Worm (Caenorhabditis elegans): ENCODE results near the gene nhr-221.

Gene nhr-221

DNA sequence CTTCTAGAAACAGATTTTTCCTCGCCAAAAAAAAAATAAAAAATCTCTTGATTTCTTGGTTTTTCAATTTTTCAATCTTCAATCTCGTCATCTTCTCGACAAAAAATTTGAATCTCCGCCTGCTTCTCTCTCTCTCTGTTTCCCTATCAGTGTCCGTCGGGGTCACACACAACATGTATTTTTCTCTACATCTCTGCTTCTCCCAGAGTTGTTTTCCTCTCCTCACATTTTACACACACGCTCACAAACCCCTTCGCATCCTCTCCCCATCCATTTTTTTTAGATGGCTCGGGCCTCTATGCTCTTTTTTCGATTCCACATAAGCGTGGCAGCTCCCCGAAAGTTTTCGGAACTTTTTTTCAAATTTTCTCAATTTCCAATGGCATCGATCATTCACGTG is 44.6 kb upstream of the nhr-221 start:
- TF ChIP-seq aly-2 (tag; optimal IDR thresholded peaks at IDR 0.05) (no peak), nhr-237 (tag; optimal IDR thresholded peaks at IDR 0.05) (no peak), nhr-12 (tag; optimal IDR thresholded peaks at IDR 0.05) (no peak), ceh-82 (tag; optimal IDR thresholded peaks at IDR 0.05) (no peak), ceh-16 (tag; optimal IDR thresholded peaks at IDR 0.05) (no peak), unc-55 (GFP tag; optimal IDR thresholded peaks at IDR 0.05) (peak; percentile 55), lin-11 (tag; optimal IDR thresholded peaks at IDR 0.05) (no peak), ztf-4 (tag; optimal IDR thresholded peaks at IDR 0.05) (no peak), skn-1 (tag; optimal IDR thresholded peaks at IDR 0.05) (no peak), sma-3 (GFP tag; optimal IDR thresholded peaks at IDR 0.05) (peak; percentile 9), mbf-1 (tag; optimal IDR thresholded peaks at IDR 0.05) (no peak), nhr-21 (tag; optimal IDR thresholded peaks at IDR 0.05) (no peak), gmeb-1 (tag; optimal IDR thresholded peaks at IDR 0.05) (peak; percentile 51), nhr-6 (tag; optimal IDR thresholded peaks at IDR 0.05) (no peak), ama-1 (optimal IDR thresholded peaks at IDR 0.05) (peak; percentile 57), snpc-4 (tag; optimal IDR thresholded peaks at IDR 0.05) (peak; percentile 42), ZK546.5 (tag; optimal IDR thresholded peaks at IDR 0.05) (no peak), lsy-2 (tag; optimal IDR thresholded peaks at IDR 0.05) (peak in 1 of 2 experiments; percentile 61), C34F6.9 (tag; optimal IDR thresholded peaks at IDR 0.05) (peak; percentile 45), nhr-77 (tag; optimal IDR thresholded peaks at IDR 0.05) (no peak), lin-39 (tag; optimal IDR thresholded peaks at IDR 0.05) (no peak), ztf-1 (GFP tag; conservative IDR thresholded peaks at IDR 0.05) (no peak), alr-1 (tag; optimal IDR thresholded peaks at IDR 0.05) (no peak), unc-39 (tag; optimal IDR thresholded peaks at IDR 0.05) (no peak), elt-1 (tag; optimal IDR thresholded peaks at IDR 0.05) (no peak), peb-1 (tag; optimal IDR thresholded peaks at IDR 0.05) (no peak), unc-62 (GFP tag; optimal IDR thresholded peaks at IDR 0.05) (no peak), nhr-10 (tag; optimal IDR thresholded peaks at IDR 0.05) (no peak), blmp-1 (tag; optimal IDR thresholded peaks at IDR 0.05; ENCODE audit: insufficient read depth) (no peak), Y55F3AM.14 (GFP tag; optimal IDR thresholded peaks at IDR 0.05) (no peak), mab-5 (tag; optimal IDR thresholded peaks at IDR 0.05) (no peak), nhr-25 (tag; optimal IDR thresholded peaks at IDR 0.05) (no peak), elt-3 (tag; optimal IDR thresholded peaks at IDR 0.05) (no peak), mdl-1 (tag; optimal IDR thresholded peaks at IDR 0.05) (no peak), sma-9 (GFP tag; optimal IDR thresholded peaks at IDR 0.05) (peak; percentile 75), sma-9 (tag; optimal IDR thresholded peaks at IDR 0.05) (no peak), egl-27 (tag; optimal IDR thresholded peaks at IDR 0.05) (no peak), zag-1 (tag; optimal IDR thresholded peaks at IDR 0.05) (no peak), dmd-4 (tag; optimal IDR thresholded peaks at IDR 0.05) (no peak), R02D3.7 (tag; optimal IDR thresholded peaks at IDR 0.05) (no peak), crh-2 (tag; optimal IDR thresholded peaks at IDR 0.05) (peak; percentile 49), sem-4 (tag; optimal IDR thresholded peaks at IDR 0.05) (no peak), nhr-23 (tag; optimal IDR thresholded peaks at IDR 0.05) (no peak), lin-13 (GFP tag; optimal IDR thresholded peaks at IDR 0.05) (peak; percentile 44), nhr-11 (tag; optimal IDR thresholded peaks at IDR 0.05) (no peak), ztf-11 (tag; optimal IDR thresholded peaks at IDR 0.05) (no peak), nhr-129 (tag; optimal IDR thresholded peaks at IDR 0.05) (peak; percentile 75), fos-1 (tag; optimal IDR thresholded peaks at IDR 0.05) (peak; percentile 64), F13H6.1 (tag; optimal IDR thresholded peaks at IDR 0.05) (peak; percentile 44)

DNA sequence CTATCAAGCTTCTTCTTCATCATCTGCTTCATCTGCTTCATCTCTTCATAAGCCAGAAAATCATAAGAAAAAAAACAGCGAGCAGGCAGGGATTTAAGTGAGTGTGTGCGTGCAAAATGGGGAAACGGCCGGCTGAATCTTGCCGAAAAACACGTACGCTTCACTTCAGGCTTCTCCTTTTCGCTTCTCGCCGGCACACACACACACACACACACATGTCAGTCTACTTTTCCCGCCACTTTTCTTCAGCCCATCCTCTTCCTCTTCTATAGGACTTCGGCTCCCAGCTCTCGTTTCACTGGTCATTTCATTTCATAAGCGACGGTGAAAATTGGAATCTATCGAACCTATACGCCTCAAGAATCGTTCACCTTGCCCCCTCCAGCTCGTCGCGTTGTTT is 44.1 kb upstream of the nhr-221 start:
- TF ChIP-seq ama-1 (optimal IDR thresholded peaks at IDR 0.05), result no peak
- no peak for TF ChIP-seq Y55F3AM.14 (GFP tag; optimal IDR thresholded peaks at IDR 0.05)
- peak; percentile 14 for TF ChIP-seq lin-11 (tag; optimal IDR thresholded peaks at IDR 0.05)
- TF ChIP-seq C34F6.9 (tag; optimal IDR thresholded peaks at IDR 0.05), result peak; percentile 40
- TF ChIP-seq nhr-129 (tag; optimal IDR thresholded peaks at IDR 0.05), result peak; percentile 67
- no peak for TF ChIP-seq ceh-16 (tag; optimal IDR thresholded peaks at IDR 0.05)
- no peak for TF ChIP-seq nhr-237 (tag; optimal IDR thresholded peaks at IDR 0.05)
- no peak for TF ChIP-seq lin-13 (GFP tag; optimal IDR thresholded peaks at IDR 0.05)
- no peak for TF ChIP-seq sma-9 (GFP tag; optimal IDR thresholded peaks at IDR 0.05)
- no peak for TF ChIP-seq sma-9 (tag; optimal IDR thresholded peaks at IDR 0.05)
